Worm (Caenorhabditis elegans) whole organism, early embryonic: ENCODE measurements around the gene srbc-45.

ENCODE experiments used
- ama-1 ChIP-seq: fragments of 150-350 bp; optimal IDR thresholded peaks from 2 replicates; lab custom pipeline; 2014
- ceh-13 ChIP-seq: fragments of 200-800 bp; sonication (Bioruptor generic); optimal IDR thresholded peaks from 2 replicates; lab custom pipeline; 2018; ENCODE audit warnings: mild to moderate bottlenecking, missing genetic modification characterization, missing compliant biosample characterization
- ceh-36 ChIP-seq: sonication (generic microtip); optimal IDR thresholded peaks from 2 replicates; lab custom pipeline; 2016; ENCODE audit warnings: missing genetic modification characterization, inconsistent platforms, missing compliant biosample characterization
- pes-1 ChIP-seq: fragments of 200-800 bp; sonication (Bioruptor generic); IDR thresholded peaks from 2 replicates; pipeline ENCODE4 v1.3.6; 2022; ENCODE audit warnings: missing genetic modification reagents, missing genetic modification characterization, missing compliant biosample characterization

ce11 chrV:12786340-12786739 lies 17.0 kb upstream of the srbc-45 start:
- TF ChIP-seq ceh-13 (GFP tag; lab: Kevin White, UChicago) = no peak
- no peak for TF ChIP-seq pes-1
- TF ChIP-seq ama-1 (lab: Kevin White, UChicago) = no peak
- no peak for TF ChIP-seq ceh-36 (tag; lab: Kevin White, UChicago)
